Worm (Caenorhabditis elegans) whole organism, L4 larva: ENCODE data around the gene srw-115.
"Not testable (repeated sequence)": the region's sequence is repeated elsewhere in the genome, so short reads cannot be mapped to it uniquely, and the experiment has no call there.

ENCODE experiments used
- F37D6.2 ChIP-seq: sonication (generic microtip); optimal IDR thresholded peaks from 2 replicates; lab custom pipeline; 2016; ENCODE audit warnings: mild to moderate bottlenecking, missing genetic modification characterization, missing compliant biosample characterization
- R02D3.7 ChIP-seq: fragments of 150-350 bp; sonication (generic microtip); optimal IDR thresholded peaks from 3 replicates; lab custom pipeline; 2014; ENCODE audit warnings: missing biosample characterization, missing genetic modification characterization
- T20F7.1 ChIP-seq: fragments of 200-800 bp; sonication (Bioruptor generic); optimal IDR thresholded peaks from 2 replicates; lab custom pipeline; 2018; ENCODE audit warnings: mild to moderate bottlenecking, missing genetic modification characterization, missing compliant biosample characterization
- aha-1 ChIP-seq: fragments of 150-350 bp; peaks from one replicate; lab custom pipeline; 2014; ENCODE audit warnings: missing biosample characterization, missing genetic modification characterization
- ceh-20 ChIP-seq: fragments of 200-800 bp; sonication (Bioruptor generic); IDR thresholded peaks from 2 replicates; pipeline ENCODE4 v1.3.6; 2022; ENCODE audit warnings: missing genetic modification reagents, missing genetic modification characterization, missing compliant biosample characterization
- ces-1 ChIP-seq: fragments of 150-350 bp; sonication (generic microtip); optimal IDR thresholded peaks from 4 replicates; lab custom pipeline; 2014; ENCODE audit warnings: missing biosample characterization, missing genetic modification reagents, missing genetic modification characterization
- cey-2 ChIP-seq: sonication (generic microtip); optimal IDR thresholded peaks from 3 replicates; lab custom pipeline; 2017; ENCODE audit warnings: missing genetic modification characterization, mild to moderate bottlenecking, missing compliant biosample characterization, antibody characterized with exemption, borderline replicate concordance; ENCODE audit not compliant: insufficient read depth
- daf-12 ChIP-seq: fragments of 150-350 bp; optimal IDR thresholded peaks from 2 replicates; lab custom pipeline; 2014; ENCODE audit warnings: missing biosample characterization, missing genetic modification reagents, missing genetic modification characterization
- dpl-1 ChIP-seq: fragments of 150-350 bp; optimal IDR thresholded peaks from 2 replicates; lab custom pipeline; 2014; ENCODE audit warnings: missing biosample characterization, missing genetic modification reagents, missing genetic modification characterization
- fos-1 ChIP-seq: fragments of 150-350 bp; optimal IDR thresholded peaks from 2 replicates; lab custom pipeline; 2014; ENCODE audit warnings: missing biosample characterization, missing genetic modification characterization
- lin-29 ChIP-seq: fragments of 200-800 bp; sonication (Bioruptor generic); IDR thresholded peaks from 2 replicates; pipeline ENCODE4 v1.3.6; 2022; ENCODE audit warnings: missing genetic modification reagents, missing genetic modification characterization, missing compliant biosample characterization
- lin-39 ChIP-seq: fragments of 150-350 bp; optimal IDR thresholded peaks from 2 replicates; lab custom pipeline; 2014; ENCODE audit warnings: missing biosample characterization, missing genetic modification reagents, missing genetic modification characterization
- madf-9 ChIP-seq: fragments of 200-800 bp; sonication (Bioruptor generic); conservative IDR thresholded peaks from 2 replicates; pipeline ENCODE4 v1.3.6; 2022; ENCODE audit warnings: missing genetic modification reagents, missing genetic modification characterization, missing compliant biosample characterization
- mxl-2 ChIP-seq: fragments of 200-800 bp; sonication (Bioruptor generic); conservative IDR thresholded peaks from 2 replicates; pipeline ENCODE4 v1.3.6; 2022; ENCODE audit warnings: missing genetic modification reagents, missing genetic modification characterization, missing compliant biosample characterization
- mxl-3 ChIP-seq: fragments of 200-800 bp; sonication (Bioruptor generic); optimal IDR thresholded peaks from 2 replicates; lab custom pipeline; 2018; ENCODE audit warnings: mild to moderate bottlenecking, missing genetic modification characterization, missing compliant biosample characterization
- nhr-11 ChIP-seq: fragments of 150-350 bp; optimal IDR thresholded peaks from 2 replicates; lab custom pipeline; 2014; ENCODE audit warnings: missing biosample characterization, missing genetic modification characterization
- nhr-111 ChIP-seq: fragments of 200-800 bp; sonication (Bioruptor generic); optimal IDR thresholded peaks from 2 replicates; lab custom pipeline; 2018; ENCODE audit warnings: mild to moderate bottlenecking, missing genetic modification characterization, missing compliant biosample characterization
- nhr-76 ChIP-seq: fragments of 150-350 bp; optimal IDR thresholded peaks from 2 replicates; lab custom pipeline; 2014; ENCODE audit warnings: missing biosample characterization, missing genetic modification characterization
- php-3 ChIP-seq: fragments of 200-800 bp; sonication (Bioruptor generic); IDR thresholded peaks from 2 replicates; pipeline ENCODE4 v1.3.6; 2022; ENCODE audit warnings: missing genetic modification reagents, missing genetic modification characterization, missing compliant biosample characterization
- pqm-1 ChIP-seq: sonication (generic microtip); optimal IDR thresholded peaks from 2 replicates; lab custom pipeline; 2017; ENCODE audit warnings: missing biosample characterization, missing genetic modification characterization
- sdz-12 ChIP-seq: fragments of 200-800 bp; sonication (Bioruptor generic); optimal IDR thresholded peaks from 2 replicates; lab custom pipeline; 2018; ENCODE audit warnings: mild to moderate bottlenecking, missing genetic modification characterization, missing compliant biosample characterization
- unc-62 ChIP-seq, 3 experiments: fragments of 150-350 bp in 1 of 3; sonication (generic microtip); optimal IDR thresholded peaks in 2 of 3; peaks in 1 of 3; 1 replicate in 1 of 3; 2 replicates in 2 of 3; lab custom pipeline; 2014 to 2017; ENCODE audit warnings: missing biosample characterization in 3 of 3, missing genetic modification characterization in 3 of 3, missing genetic modification reagents in 3 of 3, missing genotype in 1 of 3
- vab-7 ChIP-seq: fragments of 200-800 bp; sonication (Bioruptor generic); IDR thresholded peaks from 2 replicates; pipeline ENCODE4 v1.3.6; 2022; ENCODE audit warnings: missing genetic modification reagents, missing genetic modification characterization, missing compliant biosample characterization
- ztf-7 ChIP-seq: fragments of 150-350 bp; optimal IDR thresholded peaks from 2 replicates; lab custom pipeline; 2014; ENCODE audit warnings: missing biosample characterization, missing genetic modification characterization

Gene srw-115

ce11 chrV:2991485-2991884 lies 2.2 kb downstream of the srw-115 start, which contains the start of gene srw-121:
TSS of gene srw-121 (minus strand) at chrV:2991585.
- TF ChIP-seq sdz-12 (GFP tag; lab: Kevin White, UChicago): no peak
- no peak for TF ChIP-seq nhr-76 (tag; lab: Kevin White, UChicago)

ce11 chrV:2987407-2987806 lies 6.3 kb downstream of the srw-115 start, which contains the start of gene srh-85:
TSS of gene srh-85 (minus strand) at chrV:2987507.
- TF ChIP-seq mxl-3 (GFP tag; lab: Kevin White, UChicago) (no peak), lin-29 (GFP tag; lab: Robert Waterston, UW) (no peak), ztf-7 (no peak), dpl-1 (GFP tag; lab: Kevin White, UChicago) (no peak), cey-2 (tag; lab: Kevin White, UChicago) (no peak)

ce11 chrV:2985309-2985708 lies 8.4 kb downstream of the srw-115 start, which contains the start of gene srw-139:
TSS of gene srw-139 (minus strand) at chrV:2985409.
- TF ChIP-seq sdz-12 (GFP tag; lab: Kevin White, UChicago): no peak
- no peak for TF ChIP-seq T20F7.1 (GFP tag; lab: Kevin White, UChicago)
- TF ChIP-seq cey-2 (tag; lab: Kevin White, UChicago): no peak
- no peak for TF ChIP-seq F37D6.2 (tag; lab: Kevin White, UChicago)
- no peak for TF ChIP-seq pqm-1 (tag; lab: Kevin White, UChicago)
- TF ChIP-seq unc-62 (GFP tag; optimal IDR thresholded peaks at IDR 0.05 in 1 of 2; lab: Kevin White, UChicago): no peak
- TF ChIP-seq unc-62 (tag; optimal IDR thresholded peaks at IDR 0.05; lab: Kevin White, UChicago): no peak
- TF ChIP-seq fos-1 (tag; lab: Kevin White, UChicago): no peak
- TF ChIP-seq madf-9: no peak
- no peak for TF ChIP-seq daf-12
- TF ChIP-seq, all 104 proteins: peak for 0

- TF ChIP-seq nhr-76 (tag; lab: Kevin White, UChicago) (no peak), unc-62 (GFP tag; optimal IDR thresholded peaks at IDR 0.05 in 1 of 2; lab: Kevin White, UChicago) (peak in 1 of 2 experiments; percentile 15), unc-62 (tag; optimal IDR thresholded peaks at IDR 0.05; lab: Kevin White, UChicago) (no peak)
These were observed 10.4 kb downstream of the srw-115 start, which contains the start of gene srw-117 for ce11 chrV:2983351-2983750. TSS of gene srw-117 (minus strand) at chrV:2983451.

- TF ChIP-seq lin-39: no peak
- TF ChIP-seq aha-1 (tag; lab: Kevin White, UChicago): peak; percentile 28
These were observed 13.7 kb downstream of the srw-115 start, which contains the start of gene srw-118 for ce11 chrV:2979978-2980377. TSS of gene srw-118 (minus strand) at chrV:2980078.

DNA sequence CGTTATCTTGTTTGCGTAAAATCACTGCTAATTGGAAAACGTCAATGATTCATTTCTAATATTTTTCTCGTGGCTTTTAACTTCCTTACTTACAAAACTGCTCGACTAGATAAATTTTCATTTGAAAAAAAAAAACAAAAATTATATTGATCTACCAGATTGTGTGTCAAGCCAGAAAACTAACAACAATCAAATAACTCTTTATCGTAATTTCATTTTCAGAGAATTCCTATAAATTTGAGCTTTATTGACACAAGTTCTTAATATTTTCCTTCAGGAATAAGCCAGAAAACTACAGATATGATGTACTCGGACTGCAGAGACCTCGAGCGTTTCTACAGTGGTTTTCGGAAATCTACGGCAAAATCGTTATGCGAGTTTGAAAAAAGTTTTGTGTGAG lies 17.4 kb downstream of the srw-115 start, which contains the start of gene srw-124:
Gene srw-124, plus strand, starts transcription at position 301 of the 400 bp plus-strand sequence.
- TF ChIP-seq aha-1 (tag; lab: Kevin White, UChicago) (no peak), mxl-2 (no peak), nhr-11 (no peak), php-3 (GFP tag; lab: Robert Waterston, UW) (no peak), vab-7 (GFP tag; lab: Robert Waterston, UW) (no peak), R02D3.7 (no peak), F37D6.2 (tag; lab: Kevin White, UChicago) (no peak), nhr-111 (no peak)

DNA sequence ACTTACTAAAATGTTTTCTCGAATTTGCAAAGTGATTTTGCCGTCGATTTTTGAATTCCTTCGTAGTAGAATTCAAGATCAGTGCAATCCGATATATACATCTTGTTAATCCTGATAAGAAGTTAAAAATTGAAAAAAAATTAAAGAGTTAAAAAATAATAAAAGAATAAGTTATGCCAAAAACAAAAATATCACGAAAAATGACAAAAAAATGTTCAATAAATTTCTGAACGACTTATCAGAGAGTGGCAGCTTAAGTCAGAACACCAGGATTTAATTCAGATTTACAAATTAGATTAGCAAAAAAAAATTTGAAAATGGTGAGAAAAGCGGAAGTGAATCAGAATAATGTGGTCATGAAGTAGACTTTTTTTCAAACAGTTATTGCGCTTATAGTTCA lies 18.4 kb downstream of the srw-115 start, which contains the start of gene srw-123:
Gene srw-123, minus strand, starts transcription at position 101 of the 400 bp plus-strand sequence.
- TF ChIP-seq ces-1 (GFP tag; lab: Kevin White, UChicago); ceh-20 (GFP tag; lab: Robert Waterston, UW); T20F7.1 (GFP tag; lab: Kevin White, UChicago): not testable (repeated sequence)
